Fruit fly (Drosophila melanogaster): ENCODE measurements around the gene Drsl6.

The Drsl6 gene

dm6 chr3L:3384596-3385436 lies 48.6 kb upstream of the Drsl6 start (continued):
- TF ChIP-seq D (optimal IDR thresholded peaks at IDR 0.05) (no peak), D (GFP tag; optimal IDR thresholded peaks at IDR 0.05) (peak; percentile 51), cad (GFP tag; optimal IDR thresholded peaks at IDR 0.05) (no peak), CG30403 (GFP tag; optimal IDR thresholded peaks at IDR 0.05) (peak; percentile 50), slbo (GFP tag; IDR thresholded peaks at IDR 0.05) (peak; percentile 51), Mad (GFP tag; optimal IDR thresholded peaks at IDR 0.05) (no peak), pzg (GFP tag; optimal IDR thresholded peaks at IDR 0.05) (no peak), sc (optimal IDR thresholded peaks at IDR 0.05) (no peak), sc (GFP tag; optimal IDR thresholded peaks at IDR 0.05) (peak; percentile 59), CG17912 (GFP tag; optimal IDR thresholded peaks at IDR 0.05) (no peak), bowl (GFP tag; IDR thresholded peaks at IDR 0.05) (no peak), dpn (GFP tag; optimal IDR thresholded peaks at IDR 0.05) (peak in 1 of 2 experiments; percentile 15), ham (GFP tag; IDR thresholded peaks at IDR 0.05) (no peak), CG16813 (GFP tag; IDR thresholded peaks at IDR 0.05; ENCODE audit: partially characterized antibody) (no peak), Hr78 (GFP tag; optimal IDR thresholded peaks at IDR 0.05) (no peak), dati (GFP tag; IDR thresholded peaks at IDR 0.05) (no peak), CG12744 (GFP tag; optimal IDR thresholded peaks at IDR 0.05) (no peak), Optix (GFP tag; IDR thresholded peaks at IDR 0.05) (no peak), Bgb (GFP tag; IDR thresholded peaks at IDR 0.05; ENCODE audit: partially characterized antibody) (no peak), CG12391 (tag; optimal IDR thresholded peaks at IDR 0.05) (peak; percentile 55), Xrp1 (GFP tag; IDR thresholded peaks at IDR 0.05) (peak; percentile 39; the same call in 1 of the 2 replicates), CG4730 (GFP tag; IDR thresholded peaks at IDR 0.05) (no peak), CG7963 (GFP tag; IDR thresholded peaks at IDR 0.05; ENCODE audit: partially characterized antibody) (no peak), Antp (GFP tag; optimal IDR thresholded peaks at IDR 0.05) (no peak), Hr51 (GFP tag; optimal IDR thresholded peaks at IDR 0.05) (peak in 1 of 2 experiments; percentile 61), gro (GFP tag; optimal IDR thresholded peaks at IDR 0.05) (no peak), HLH3B (GFP tag; IDR thresholded peaks at IDR 0.05) (peak; percentile 18; the same call in 1 of the 2 replicates), CG3838 (GFP tag; optimal IDR thresholded peaks at IDR 0.05) (no peak), NfI (GFP tag; optimal IDR thresholded peaks at IDR 0.05) (no peak), Med (GFP tag) (peak; percentile 43), usp (GFP tag; optimal IDR thresholded peaks at IDR 0.05) (no peak), lmd (GFP tag; IDR thresholded peaks at IDR 0.05) (peak; percentile 31; the same call in 1 of the 2 replicates), lab (GFP tag; optimal IDR thresholded peaks at IDR 0.05) (no peak), CG2202 (tag; optimal IDR thresholded peaks at IDR 0.05) (no peak), ssp (GFP tag; IDR thresholded peaks at IDR 0.05) (no peak), CG4360 (GFP tag; IDR thresholded peaks at IDR 0.05) (no peak), CG14667 (GFP tag; IDR thresholded peaks at IDR 0.05) (peak; percentile 16; the same call in 1 of the 2 replicates), Asciz (GFP tag; optimal IDR thresholded peaks at IDR 0.05) (peak; percentile 29), Nf-YC (tag; optimal IDR thresholded peaks at IDR 0.05) (no peak), h (optimal IDR thresholded peaks at IDR 0.05) (no peak), gsb-n (tag; optimal IDR thresholded peaks at IDR 0.05) (no peak), unpg (GFP tag; optimal IDR thresholded peaks at IDR 0.05) (peak; percentile 3), CG10979 (tag; optimal IDR thresholded peaks at IDR 0.05) (peak; percentile 66), Taf1 (GFP tag; IDR thresholded peaks at IDR 0.05) (no peak), gcm2 (GFP tag; optimal IDR thresholded peaks at IDR 0.05) (no peak), CG12071 (GFP tag; optimal IDR thresholded peaks at IDR 0.05) (no peak), emc (GFP tag; optimal IDR thresholded peaks at IDR 0.05) (no peak), kni (GFP tag; optimal IDR thresholded peaks at IDR 0.05) (peak; percentile 48), CG6683 (GFP tag; optimal IDR thresholded peaks at IDR 0.05) (no peak), CrebB (tag; optimal IDR thresholded peaks at IDR 0.05) (no peak)

All from whole organism, embryonic.